Fruit fly (Drosophila melanogaster): ENCODE data around the gene Ctr9.

Gene Ctr9

dm6 chr3L:1342133-1342580 is 35.1 kb downstream of the Ctr9 start, which contains the start of gene indra (continued):
- TF ChIP-seq CG8119 (GFP tag; IDR thresholded peaks at IDR 0.05) (0 out of 3 replicates have a peak, but pooled peaks have one; percentile 28), spab (GFP tag; optimal IDR thresholded peaks at IDR 0.05) (no peak), Ets21C (GFP tag; optimal IDR thresholded peaks at IDR 0.05) (no peak), pdm3 (GFP tag; optimal IDR thresholded peaks at IDR 0.05) (no peak), CG10631 (GFP tag; optimal IDR thresholded peaks at IDR 0.05) (no peak), Blimp-1 (GFP tag; optimal IDR thresholded peaks at IDR 0.05) (no peak), CG31627 (GFP tag; optimal IDR thresholded peaks at IDR 0.05) (peak; percentile 77), Hr39 (GFP tag; optimal IDR thresholded peaks at IDR 0.05) (no peak), CG3919 (GFP tag; optimal IDR thresholded peaks at IDR 0.05) (no peak), CG34406 (GFP tag; optimal IDR thresholded peaks at IDR 0.05) (no peak), CG8632 (GFP tag; optimal IDR thresholded peaks at IDR 0.05) (no peak), CG10669 (GFP tag; optimal IDR thresholded peaks at IDR 0.05) (no peak), ss (GFP tag; optimal IDR thresholded peaks at IDR 0.05) (peak in 1 of 2 experiments; percentile 11), CG6163 (GFP tag; IDR thresholded peaks at IDR 0.05) (peak; percentile 48; the same call in 1 of the 3 replicates), fd85E (GFP tag; optimal IDR thresholded peaks at IDR 0.05) (no peak), CG9139 (GFP tag; optimal IDR thresholded peaks at IDR 0.05) (no peak), CG8319 (GFP tag; optimal IDR thresholded peaks at IDR 0.05) (no peak), CG11294 (GFP tag; IDR thresholded peaks at IDR 0.05) (0 out of 2 replicates have a peak, but pooled peaks have one; percentile 36), Smox (GFP tag; optimal IDR thresholded peaks at IDR 0.05) (no peak), lz (GFP tag; optimal IDR thresholded peaks at IDR 0.05) (peak; percentile 64), Sox102F (GFP tag; optimal IDR thresholded peaks at IDR 0.05) (no peak), esn (GFP tag; optimal IDR thresholded peaks at IDR 0.05) (peak; percentile 76), Gug (GFP tag; IDR thresholded peaks at IDR 0.05) (0 out of 2 replicates have a peak, but pooled peaks have one; percentile 26), Sox15 (GFP tag; optimal IDR thresholded peaks at IDR 0.05) (peak; percentile 38), topi (GFP tag; optimal IDR thresholded peaks at IDR 0.05) (no peak), svp (GFP tag) (peak; percentile 70), Eip75B (GFP tag; optimal IDR thresholded peaks at IDR 0.05) (no peak), CG16779 (tag; optimal IDR thresholded peaks at IDR 0.05) (no peak), achi (GFP tag; optimal IDR thresholded peaks at IDR 0.05) (no peak), Eip93F (GFP tag; optimal IDR thresholded peaks at IDR 0.05) (no peak)

- TF ChIP-seq Smox (GFP tag; optimal IDR thresholded peaks at IDR 0.05) (no peak), svp (GFP tag) (peak; percentile 90), Eip78C (GFP tag) (peak; percentile 55)
Measured at dm6 chr3L:1346956-1347587, 40.0 kb downstream of the Ctr9 start.

- TF ChIP-seq CG15336 (GFP tag; IDR thresholded peaks at IDR 0.05) (peak; percentile 87), CG10669 (GFP tag; optimal IDR thresholded peaks at IDR 0.05) (peak; percentile 68), CG8319 (GFP tag; optimal IDR thresholded peaks at IDR 0.05) (peak; percentile 69), CG1621 (tag; optimal IDR thresholded peaks at IDR 0.05) (peak; percentile 80), esn (GFP tag; optimal IDR thresholded peaks at IDR 0.05) (peak; percentile 69), CG31627 (GFP tag; optimal IDR thresholded peaks at IDR 0.05) (peak; percentile 82), CG3919 (GFP tag; optimal IDR thresholded peaks at IDR 0.05) (peak; percentile 79), Ets96B (tag; optimal IDR thresholded peaks at IDR 0.05) (peak; percentile 72), fkh (GFP tag; optimal IDR thresholded peaks at IDR 0.05) (no peak), CG6163 (GFP tag; IDR thresholded peaks at IDR 0.05) (peak; percentile 92), Hr38 (GFP tag; optimal IDR thresholded peaks at IDR 0.05) (no peak), CG8119 (GFP tag; IDR thresholded peaks at IDR 0.05) (peak; percentile 81), CG8632 (GFP tag; optimal IDR thresholded peaks at IDR 0.05) (peak; percentile 67), Lpt (GFP tag; optimal IDR thresholded peaks at IDR 0.05) (peak; percentile 73), Hr4 (GFP tag; optimal IDR thresholded peaks at IDR 0.05) (peak; percentile 89), CG6808 (GFP tag; optimal IDR thresholded peaks at IDR 0.05) (peak; percentile 63), CG16779 (tag; optimal IDR thresholded peaks at IDR 0.05) (no peak), Met (GFP tag; optimal IDR thresholded peaks at IDR 0.05) (peak; percentile 80), Blimp-1 (GFP tag; optimal IDR thresholded peaks at IDR 0.05) (no peak), svp (GFP tag) (peak; percentile 86), net (GFP tag; optimal IDR thresholded peaks at IDR 0.05) (no peak), CG11902 (GFP tag; optimal IDR thresholded peaks at IDR 0.05) (peak; percentile 66), Ets21C (GFP tag; optimal IDR thresholded peaks at IDR 0.05) (peak; percentile 54), CG6854 (GFP tag; optimal IDR thresholded peaks at IDR 0.05) (peak; percentile 31), topi (GFP tag; optimal IDR thresholded peaks at IDR 0.05) (peak; percentile 78), CG6276 (GFP tag; optimal IDR thresholded peaks at IDR 0.05) (no peak), salr (GFP tag; optimal IDR thresholded peaks at IDR 0.05) (peak in 1 of 2 experiments; percentile 74), spab (GFP tag; optimal IDR thresholded peaks at IDR 0.05) (peak; percentile 48), lz (GFP tag; optimal IDR thresholded peaks at IDR 0.05) (peak; percentile 78), vri (GFP tag; optimal IDR thresholded peaks at IDR 0.05) (peak; percentile 14)
Measured at dm6 chr3L:1348248-1348647, 41.2 kb downstream of the Ctr9 start.
